Worm (Caenorhabditis elegans): ENCODE data around the gene T15H9.4.

T15H9.4 gene

ce11 chrII:9617039-9617901 lies 5.6 kb downstream of the T15H9.4 start, which contains the start of gene hal-3:
Gene hal-3 (minus strand): TSS chrII:9617125.
- TF ChIP-seq unc-39 (tag; optimal IDR thresholded peaks at IDR 0.05): no peak
- TF ChIP-seq pha-4 (GFP tag; IDR thresholded peaks at IDR 0.05): peak; percentile 42
- no peak for TF ChIP-seq pha-4 (tag; optimal IDR thresholded peaks at IDR 0.05)
- TF ChIP-seq zfp-2 (tag; optimal IDR thresholded peaks at IDR 0.05): no peak
- peak; percentile 31 for TF ChIP-seq mep-1 (tag; optimal IDR thresholded peaks at IDR 0.05)
- TF ChIP-seq hlh-11 (tag; optimal IDR thresholded peaks at IDR 0.05): peak; percentile 17
- TF ChIP-seq madf-9 (GFP tag; conservative IDR thresholded peaks at IDR 0.05): 0 out of 2 replicates have a peak, but pooled peaks have one; percentile 4
- TF ChIP-seq ctbp-1 (GFP tag; IDR thresholded peaks at IDR 0.05): no peak
- no peak for TF ChIP-seq daf-8 (GFP tag; IDR thresholded peaks at IDR 0.05)
- no peak for TF ChIP-seq spr-3 (GFP tag; optimal IDR thresholded peaks at IDR 0.05)
- TF ChIP-seq egl-27 (tag; optimal IDR thresholded peaks at IDR 0.05): no peak
- peak; percentile 10 for TF ChIP-seq nhr-237 (tag; optimal IDR thresholded peaks at IDR 0.05)
- TF ChIP-seq lir-3 (tag; optimal IDR thresholded peaks at IDR 0.05): no peak
- no peak for TF ChIP-seq nhr-41 (GFP tag; IDR thresholded peaks at IDR 0.05)
- 0 out of 2 replicates have a peak, but pooled peaks have one; percentile 27 for TF ChIP-seq Y48G9A.11 (GFP tag; IDR thresholded peaks at IDR 0.05)
- no peak for TF ChIP-seq nhr-111 (GFP tag; optimal IDR thresholded peaks at IDR 0.05)
- peak; percentile 47 for TF ChIP-seq ama-1 (optimal IDR thresholded peaks at IDR 0.05)
- TF ChIP-seq nhr-11 (tag; optimal IDR thresholded peaks at IDR 0.05): no peak
- peak in 1 of 2 experiments; percentile 81 for TF ChIP-seq unc-62 (GFP tag; optimal IDR thresholded peaks at IDR 0.05 in 1 of 2)
- no peak for TF ChIP-seq unc-62 (tag; optimal IDR thresholded peaks at IDR 0.05)
- no peak; the same call in none of the 2 replicates for TF ChIP-seq lin-1 (GFP tag; IDR thresholded peaks at IDR 0.05)
- TF ChIP-seq F10B5.3 (tag; optimal IDR thresholded peaks at IDR 0.05): peak; percentile 25
- TF ChIP-seq zip-11 (GFP tag; IDR thresholded peaks at IDR 0.05): no peak
- TF ChIP-seq tag-97 (GFP tag; IDR thresholded peaks at IDR 0.05): no peak
- no peak for TF ChIP-seq ztf-7 (tag; optimal IDR thresholded peaks at IDR 0.05)
- no peak for TF ChIP-seq spr-1 (tag; optimal IDR thresholded peaks at IDR 0.05)
- no peak for TF ChIP-seq zag-1 (tag; optimal IDR thresholded peaks at IDR 0.05)
- no peak for TF ChIP-seq ceh-20 (GFP tag; IDR thresholded peaks at IDR 0.05)
- TF ChIP-seq T26A8.4 (GFP tag; IDR thresholded peaks at IDR 0.05): peak; percentile 39; the same call in 1 of the 2 replicates
- TF ChIP-seq mdt-29 (GFP tag; IDR thresholded peaks at IDR 0.05): peak; percentile 39; the same call in 1 of the 2 replicates
- no peak for TF ChIP-seq ceh-44 (GFP tag; IDR thresholded peaks at IDR 0.05)
- TF ChIP-seq egl-43 (GFP tag; IDR thresholded peaks at IDR 0.05): 0 out of 2 replicates have a peak, but pooled peaks have one; percentile 9
- 0 out of 2 replicates have a peak, but pooled peaks have one; percentile 42 for TF ChIP-seq lim-7 (GFP tag; IDR thresholded peaks at IDR 0.05)
- TF ChIP-seq D1046.2 (GFP tag; IDR thresholded peaks at IDR 0.05): no peak
- 0 out of 2 replicates have a peak, but pooled peaks have one; percentile 14 for TF ChIP-seq dmd-8 (GFP tag; IDR thresholded peaks at IDR 0.05)
- peak; percentile 20 for TF ChIP-seq nhr-25 (tag; optimal IDR thresholded peaks at IDR 0.05; ENCODE audit: borderline replicate concordance, insufficient read depth)
- peak; percentile 14; the same call in 1 of the 2 replicates for TF ChIP-seq hmg-1.1 (GFP tag; IDR thresholded peaks at IDR 0.05)
- peak; percentile 18 for TF ChIP-seq sdz-12 (GFP tag; optimal IDR thresholded peaks at IDR 0.05)
- TF ChIP-seq arid-1 (GFP tag; conservative IDR thresholded peaks at IDR 0.05): peak; percentile 47; the same call in 1 of the 2 replicates
- TF ChIP-seq mes-2 (tag; optimal IDR thresholded peaks at IDR 0.05; ENCODE audit: poor library complexity, severe bottlenecking): peak; percentile 64
- peak; percentile 18 for TF ChIP-seq nhr-102 (tag; optimal IDR thresholded peaks at IDR 0.05)
- no peak for TF ChIP-seq nhr-77 (tag; optimal IDR thresholded peaks at IDR 0.05)
- no peak; the same call in 1 of the 2 replicates for TF ChIP-seq dmd-6 (GFP tag; IDR thresholded peaks at IDR 0.05)
- TF ChIP-seq lin-38 (GFP tag; IDR thresholded peaks at IDR 0.05): 0 out of 2 replicates have a peak, but pooled peaks have one; percentile 33
- TF ChIP-seq hif-1 (tag; optimal IDR thresholded peaks at IDR 0.05): peak in 1 of 2 experiments; percentile 18
- peak; percentile 75 for TF ChIP-seq aha-1 (tag)
- TF ChIP-seq zfp-3 (GFP tag; conservative IDR thresholded peaks at IDR 0.05): peak; percentile 80
- TF ChIP-seq hlh-30 (tag; optimal IDR thresholded peaks at IDR 0.05; ENCODE audit: insufficient read depth): no peak
- no peak for TF ChIP-seq madf-5 (GFP tag; IDR thresholded peaks at IDR 0.05)

Data from whole organism, L4 larva.